Fruit fly (Drosophila melanogaster) whole organism, embryonic: Measurements from ENCODE around the gene DppIII.

ENCODE experiments used
- Asciz ChIP-seq: fragments of 200-800 bp; sonication (Bioruptor generic); optimal IDR thresholded peaks from 2 replicates; lab custom pipeline; 2017; ENCODE audit warnings: missing biosample characterization, mild to moderate bottlenecking, missing genetic modification characterization, missing genetic modification reagents
- Bgb ChIP-seq: fragments of 200-800 bp; sonication (Bioruptor generic); IDR thresholded peaks from 2 replicates; pipeline ENCODE4 v1.3.6; 2022; ENCODE audit warnings: missing biosample characterization, missing genetic modification characterization; ENCODE audit not compliant: partially characterized antibody
- CG1024 ChIP-seq: fragments of 200-800 bp; sonication (Bioruptor generic); IDR thresholded peaks from 2 replicates; pipeline ENCODE4 v1.3.6; 2022; ENCODE audit warnings: missing biosample characterization, missing genetic modification characterization
- CG10267 ChIP-seq: fragments of 200-800 bp; sonication (Bioruptor generic); optimal IDR thresholded peaks from 2 replicates; lab custom pipeline; 2018; ENCODE audit warnings: missing biosample characterization, mild to moderate bottlenecking, missing genetic modification characterization, moderate library complexity
- CG10543 ChIP-seq: fragments of 200-800 bp; sonication (Bioruptor generic); optimal IDR thresholded peaks from 3 replicates; lab custom pipeline; 2017; ENCODE audit warnings: missing biosample characterization, mild to moderate bottlenecking, missing genetic modification characterization, moderate library complexity
- CG10959 ChIP-seq: fragments of 200-800 bp; sonication (Bioruptor generic); IDR thresholded peaks from 2 replicates; pipeline ENCODE4 v1.3.6; 2022; ENCODE audit warnings: missing biosample characterization, missing genetic modification characterization
- CG11504 ChIP-seq: fragments of 200-800 bp; sonication (Bioruptor generic); optimal IDR thresholded peaks from 3 replicates; lab custom pipeline; 2019; ENCODE audit warnings: missing biosample characterization, mild to moderate bottlenecking, missing genetic modification characterization, moderate library complexity
- CG12769 ChIP-seq: fragments of 200-800 bp; sonication (Bioruptor generic); optimal IDR thresholded peaks from 2 replicates; lab custom pipeline; 2019; ENCODE audit warnings: missing biosample characterization, mild to moderate bottlenecking, missing genetic modification characterization, moderate library complexity
- CG14710 ChIP-seq: fragments of 200-800 bp; sonication (Bioruptor generic); optimal IDR thresholded peaks from 3 replicates; lab custom pipeline; 2019; ENCODE audit warnings: missing biosample characterization, mild to moderate bottlenecking, missing genetic modification characterization, moderate library complexity
- CG15601 ChIP-seq: fragments of 200-800 bp; sonication (Bioruptor generic); optimal IDR thresholded peaks from 3 replicates; lab custom pipeline; 2019; ENCODE audit warnings: missing biosample characterization, mild to moderate bottlenecking, missing genetic modification characterization, moderate library complexity
- CG17186 ChIP-seq: fragments of 200-800 bp; sonication (Bioruptor generic); optimal IDR thresholded peaks from 3 replicates; lab custom pipeline; 2017; ENCODE audit warnings: missing biosample characterization, missing genetic modification reagents, missing genetic modification characterization
- CG17385 ChIP-seq: fragments of 200-800 bp; sonication (Bioruptor generic); optimal IDR thresholded peaks from 3 replicates; lab custom pipeline; 2018; ENCODE audit warnings: missing biosample characterization, mild to moderate bottlenecking, missing genetic modification characterization
- CG18619 ChIP-seq: fragments of 200-800 bp; sonication (Bioruptor generic); optimal IDR thresholded peaks from 3 replicates; lab custom pipeline; 2017; ENCODE audit warnings: missing biosample characterization, mild to moderate bottlenecking, missing genetic modification characterization
- CG2129 ChIP-seq: fragments of 200-800 bp; sonication (Bioruptor generic); IDR thresholded peaks from 2 replicates; pipeline ENCODE4 v1.3.6; 2022; ENCODE audit warnings: missing biosample characterization, missing genetic modification characterization; ENCODE audit not compliant: partially characterized antibody
- CG30020 ChIP-seq: fragments of 200-800 bp; optimal IDR thresholded peaks from 2 replicates; lab custom pipeline; 2019; ENCODE audit warnings: missing biosample characterization, mild to moderate bottlenecking, missing genetic modification characterization, moderate library complexity
- CG32767 ChIP-seq: fragments of 200-800 bp; sonication (Bioruptor generic); IDR thresholded peaks from 2 replicates; pipeline ENCODE4 v1.3.6; 2022; ENCODE audit warnings: missing biosample characterization, missing genetic modification characterization
- CG32772 ChIP-seq: fragments of 200-800 bp; sonication (Bioruptor generic); IDR thresholded peaks from 2 replicates; pipeline ENCODE4 v1.3.6; 2022; ENCODE audit warnings: missing biosample characterization, missing genetic modification characterization
- CG33557 ChIP-seq: fragments of 200-800 bp; sonication (Bioruptor generic); optimal IDR thresholded peaks from 2 replicates; lab custom pipeline; 2019; ENCODE audit warnings: missing biosample characterization, mild to moderate bottlenecking, missing genetic modification characterization, moderate library complexity
- CG4328 ChIP-seq: fragments of 200-800 bp; sonication (Bioruptor generic); optimal IDR thresholded peaks from 3 replicates; lab custom pipeline; 2017; ENCODE audit warnings: missing biosample characterization, missing genetic modification reagents, missing genetic modification characterization
- CG4617 ChIP-seq: fragments of 200-800 bp; sonication (Bioruptor generic); optimal IDR thresholded peaks from 3 replicates; lab custom pipeline; 2016; ENCODE audit warnings: missing biosample characterization, missing genetic modification characterization, borderline replicate concordance
- CG4820 ChIP-seq: fragments of 200-800 bp; sonication (Bioruptor generic); optimal IDR thresholded peaks from 3 replicates; lab custom pipeline; 2016; ENCODE audit warnings: missing biosample characterization, missing genetic modification characterization
- CG6254 ChIP-seq: fragments of 200-800 bp; sonication (Bioruptor generic); optimal IDR thresholded peaks from 3 replicates; lab custom pipeline; 2017; ENCODE audit warnings: mild to moderate bottlenecking, missing biosample characterization, missing genetic modification reagents, missing genetic modification characterization
- Dll ChIP-seq: fragments of 200-800 bp; sonication (Bioruptor generic); IDR thresholded peaks from 4 replicates; pipeline ENCODE4 v1.3.6; 2022; ENCODE audit warnings: missing biosample characterization, missing genetic modification characterization; ENCODE audit not compliant: partially characterized antibody
- Doc2 ChIP-seq: fragments of 200-800 bp; sonication (Bioruptor generic); IDR thresholded peaks from 2 replicates; pipeline ENCODE4 v1.3.6; 2022; ENCODE audit warnings: missing biosample characterization, missing genetic modification characterization
- Dp ChIP-seq: fragments of 200-800 bp; sonication (Bioruptor generic); optimal IDR thresholded peaks from 2 replicates; lab custom pipeline; 2018; ENCODE audit warnings: missing biosample characterization, mild to moderate bottlenecking, missing genetic modification characterization, moderate library complexity
- E2f2 ChIP-seq: fragments of 200-800 bp; sonication (Bioruptor generic); IDR thresholded peaks from 2 replicates; pipeline ENCODE4 v1.3.6; 2022; ENCODE audit warnings: missing biosample characterization, missing genetic modification characterization
- ERR ChIP-seq: fragments of 200-800 bp; sonication (Bioruptor generic); optimal IDR thresholded peaks from 2 replicates; lab custom pipeline; 2016; ENCODE audit warnings: missing biosample characterization, missing genetic modification characterization
- Hmr ChIP-seq: fragments of 200-800 bp; sonication (Bioruptor generic); optimal IDR thresholded peaks from 3 replicates; lab custom pipeline; 2017; ENCODE audit warnings: mild to moderate bottlenecking, missing biosample characterization, missing genetic modification reagents, missing genetic modification characterization
- Med ChIP-seq: fragments of 200-800 bp; sonication (Bioruptor generic); peaks from one replicate; lab custom pipeline; 2016; ENCODE audit warnings: missing biosample characterization, missing genetic modification characterization, mild to moderate bottlenecking, inconsistent platforms, moderate library complexity
- NC2α ChIP-seq: fragments of 200-800 bp; sonication (Bioruptor generic); optimal IDR thresholded peaks from 2 replicates; lab custom pipeline; 2016; ENCODE audit warnings: missing biosample characterization, missing genetic modification characterization
- Scr ChIP-seq: fragments of 200-800 bp; sonication (Bioruptor generic); IDR thresholded peaks from 2 replicates; pipeline ENCODE4 v1.3.6; 2022; ENCODE audit warnings: missing biosample characterization, missing genetic modification characterization; ENCODE audit not compliant: partially characterized antibody
- Spps ChIP-seq: fragments of 200-800 bp; sonication (Bioruptor generic); optimal IDR thresholded peaks from 2 replicates; lab custom pipeline; 2018; ENCODE audit warnings: missing biosample characterization, mild to moderate bottlenecking, missing genetic modification characterization
- Trl ChIP-seq, 3 experiments: fragments of >200 bp in 2 of 3; fragments of 200-800 bp in 1 of 3; sonication (Bioruptor generic) in 1 of 3; optimal IDR thresholded peaks; 2 replicates in 1 of 3; 3 replicates in 2 of 3; lab custom pipeline; 2016 to 2017; ENCODE audit warnings: missing biosample characterization in 1 of 3, missing genetic modification characterization in 1 of 3
- amos ChIP-seq: fragments of 200-800 bp; sonication (Bioruptor generic); IDR thresholded peaks from 2 replicates; pipeline ENCODE4 v1.3.6; 2022; ENCODE audit warnings: missing biosample characterization, missing genetic modification characterization; ENCODE audit not compliant: partially characterized antibody
- bbx ChIP-seq: fragments of 200-800 bp; sonication (Bioruptor generic); IDR thresholded peaks from 2 replicates; pipeline ENCODE4 v1.3.6; 2022; ENCODE audit warnings: missing biosample characterization, missing genetic modification characterization; ENCODE audit not compliant: partially characterized antibody
- corto ChIP-seq: fragments of 200-800 bp; sonication (Bioruptor generic); optimal IDR thresholded peaks from 2 replicates; lab custom pipeline; 2016; ENCODE audit warnings: missing biosample characterization, mild to moderate bottlenecking, missing genetic modification characterization, moderate library complexity
- exex ChIP-seq: fragments of 200-800 bp; sonication (Bioruptor generic); optimal IDR thresholded peaks from 4 replicates; lab custom pipeline; 2018; ENCODE audit warnings: missing biosample characterization, mild to moderate bottlenecking, missing genetic modification characterization, moderate library complexity
- ftz-f1 ChIP-seq: fragments of 200-800 bp; sonication (Bioruptor generic); optimal IDR thresholded peaks from 2 replicates; lab custom pipeline; 2016; ENCODE audit warnings: missing biosample characterization, missing genetic modification characterization
- gro ChIP-seq: fragments of 200-800 bp; sonication (Bioruptor generic); optimal IDR thresholded peaks from 2 replicates; lab custom pipeline; 2016; ENCODE audit warnings: missing biosample characterization, missing genetic modification characterization
- gsb ChIP-seq: fragments of 200-800 bp; sonication (Bioruptor generic); IDR thresholded peaks from 2 replicates; pipeline ENCODE4 v1.3.6; 2022; ENCODE audit warnings: missing biosample characterization, missing genetic modification characterization
- jumu ChIP-seq: fragments of 200-800 bp; sonication (Bioruptor generic); optimal IDR thresholded peaks from 3 replicates; lab custom pipeline; 2016; ENCODE audit warnings: missing biosample characterization, missing genetic modification characterization
- knrl ChIP-seq: fragments of 200-800 bp; sonication (Bioruptor generic); IDR thresholded peaks from 3 replicates; pipeline ENCODE4 v1.3.6; 2022; ENCODE audit warnings: missing biosample characterization, missing genetic modification characterization; ENCODE audit not compliant: partially characterized antibody
- pho ChIP-seq: fragments of 200-800 bp; sonication (Bioruptor generic); optimal IDR thresholded peaks from 2 replicates; lab custom pipeline; 2016; ENCODE audit warnings: missing biosample characterization, missing genetic modification characterization
- phol ChIP-seq: fragments of 200-800 bp; sonication (Bioruptor generic); optimal IDR thresholded peaks from 3 replicates; lab custom pipeline; 2018; ENCODE audit warnings: missing biosample characterization, mild to moderate bottlenecking, missing genetic modification characterization, moderate library complexity
- row ChIP-seq: fragments of 200-800 bp; sonication (Bioruptor generic); IDR thresholded peaks from 3 replicates; pipeline ENCODE4 v1.3.6; 2022; ENCODE audit warnings: missing biosample characterization, missing genetic modification characterization
- sd ChIP-seq: fragments of 200-800 bp; sonication (Bioruptor generic); optimal IDR thresholded peaks from 3 replicates; lab custom pipeline; 2018; ENCODE audit warnings: missing biosample characterization, mild to moderate bottlenecking, missing genetic modification characterization, moderate library complexity
- sens ChIP-seq: fragments of 200-800 bp; sonication (Bioruptor generic); peaks from one replicate; lab custom pipeline; 2016; ENCODE audit warnings: missing biosample characterization, missing genetic modification characterization
- so ChIP-seq: fragments of 200-800 bp; sonication (Bioruptor generic); IDR thresholded peaks from 3 replicates; pipeline ENCODE4 v1.3.6; 2022; ENCODE audit warnings: missing biosample characterization, missing genetic modification characterization

The DppIII gene

dm6 chr3R:8356626-8357290 is 12.6 kb downstream of the DppIII start, which contains the start of gene stck (continued):
- TF ChIP-seq bbx (GFP tag; lab: Robert Waterston, UW) (peak; percentile 64), E2f2 (GFP tag; lab: Robert Waterston, UW) (peak; percentile 95), CG32772 (GFP tag; lab: Robert Waterston, UW) (no peak), CG1024 (GFP tag; lab: Robert Waterston, UW) (no peak), Doc2 (GFP tag; lab: Robert Waterston, UW) (no peak), CG4328 (GFP tag; lab: Kevin White, UChicago) (no peak), Asciz (GFP tag; lab: Kevin White, UChicago) (no peak), CG14710 (tag; lab: Kevin White, UChicago) (peak; percentile 35), Med (GFP tag; lab: Kevin White, UChicago) (peak; percentile 64), CG18619 (GFP tag; lab: Kevin White, UChicago) (no peak), CG33557 (GFP tag; lab: Kevin White, UChicago) (no peak), CG10959 (GFP tag; lab: Robert Waterston, UW) (no peak), knrl (GFP tag; lab: Robert Waterston, UW) (peak; percentile 58; the same call in 2 of the 3 replicates), sd (tag; lab: Kevin White, UChicago) (peak; percentile 74), phol (tag; lab: Kevin White, UChicago) (peak; percentile 32), NC2α (GFP tag; lab: Kevin White, UChicago) (no peak), row (GFP tag; lab: Robert Waterston, UW) (peak; percentile 54; the same call in 2 of the 3 replicates), gro (GFP tag; lab: Kevin White, UChicago) (peak; percentile 30), CG4617 (GFP tag; lab: Kevin White, UChicago) (peak; percentile 91), CG10267 (tag; lab: Kevin White, UChicago) (peak; percentile 14), CG15601 (tag; lab: Kevin White, UChicago) (peak; percentile 30), amos (GFP tag; lab: Robert Waterston, UW) (peak; percentile 71; the same call in 1 of the 2 replicates), ERR (GFP tag; lab: Kevin White, UChicago) (no peak), Scr (GFP tag; lab: Robert Waterston, UW) (peak; percentile 61), ftz-f1 (no peak), CG10543 (GFP tag; lab: Kevin White, UChicago) (peak; percentile 39), so (GFP tag; lab: Robert Waterston, UW) (no peak), CG11504 (no peak), CG4820 (GFP tag; lab: Kevin White, UChicago) (no peak), corto (no peak), CG12769 (no peak), CG32767 (GFP tag; lab: Robert Waterston, UW) (no peak), Trl (optimal IDR thresholded peaks at IDR 0.05; lab: Kevin White, UChicago) (no peak), Trl (GFP tag; optimal IDR thresholded peaks at IDR 0.05; lab: Kevin White, UChicago) (no peak), jumu (GFP tag; lab: Kevin White, UChicago) (no peak), CG2129 (GFP tag; lab: Robert Waterston, UW) (peak; percentile 24; the same call in 1 of the 2 replicates), Bgb (GFP tag; lab: Robert Waterston, UW) (peak; percentile 67), CG17385 (peak; percentile 36), Dll (GFP tag; lab: Robert Waterston, UW) (peak; percentile 50; the same call in 2 of the 4 replicates), CG17186 (GFP tag; lab: Kevin White, UChicago) (peak; percentile 84), Dp (GFP tag; lab: Kevin White, UChicago) (peak; percentile 94), exex (tag; lab: Kevin White, UChicago) (peak; percentile 80), sens (GFP tag; lab: Kevin White, UChicago) (peak; percentile 58), CG30020 (tag; lab: Kevin White, UChicago) (peak; percentile 43), Spps (tag; lab: Kevin White, UChicago) (no peak), pho (GFP tag; lab: Kevin White, UChicago) (peak; percentile 7), gsb (GFP tag; lab: Robert Waterston, UW) (no peak), Hmr (GFP tag; lab: Kevin White, UChicago) (peak; percentile 31), CG6254 (no peak)
